Fruit fly (Drosophila melanogaster): Measurements from ENCODE around the gene Iru.

DNA sequence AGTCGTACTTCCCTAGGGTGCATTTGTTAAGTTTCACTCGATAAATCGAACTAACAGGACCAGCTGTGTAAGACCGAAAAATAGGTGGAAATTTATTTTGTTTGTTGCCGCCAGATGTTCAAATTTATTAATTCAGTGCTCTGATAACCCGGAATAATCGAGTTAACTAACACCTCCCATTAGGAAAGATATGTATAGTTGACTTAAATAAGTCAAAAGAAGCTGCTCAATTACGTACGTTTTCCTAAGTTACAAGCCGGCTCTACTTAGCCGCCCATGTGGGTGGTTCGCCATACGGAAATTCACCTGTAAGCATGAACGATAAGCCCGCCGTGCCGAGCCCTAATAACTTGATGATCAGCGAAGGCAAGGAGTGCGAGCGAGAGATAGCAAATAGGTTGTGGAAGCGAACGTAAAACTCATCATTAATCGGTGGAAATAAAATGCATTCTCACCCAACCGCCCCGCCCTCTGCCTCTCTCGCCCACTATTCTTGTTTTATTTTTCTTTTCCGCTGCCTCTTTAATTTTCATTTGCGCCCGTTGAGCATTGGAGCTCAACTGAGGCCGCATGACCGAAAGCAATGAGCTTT, 47.7 kb downstream of the Iru start:
- TF ChIP-seq CTCF (optimal IDR thresholded peaks at IDR 0.05) (no peak), CG8478 (optimal IDR thresholded peaks at IDR 0.05) (no peak)

Measured in S2 (cell line).